Fruit fly (Drosophila melanogaster) Kc167 (cell line): ENCODE results near the gene CG6567.

ENCODE experiments used
- Myc ChIP-seq: fragments of >200 bp; optimal IDR thresholded peaks from 2 replicates; lab custom pipeline; 2017; ENCODE audit warnings: missing external identifiers
- Sin3A ChIP-seq: fragments of >200 bp; optimal IDR thresholded peaks from 2 replicates; lab custom pipeline; 2018; ENCODE audit warnings: missing external identifiers
- h ChIP-seq: fragments of >200 bp; optimal IDR thresholded peaks from 3 replicates; lab custom pipeline; 2018; ENCODE audit warnings: missing external identifiers
- insv ChIP-seq: fragments of >200 bp; optimal IDR thresholded peaks from 3 replicates; lab custom pipeline; 2018; ENCODE audit warnings: missing external identifiers
- psq ChIP-seq: fragments of >200 bp; optimal IDR thresholded peaks from 2 replicates; lab custom pipeline; 2017; ENCODE audit warnings: missing external identifiers
- ttk ChIP-seq: sonication (Bioruptor generic); optimal IDR thresholded peaks from 2 replicates; lab custom pipeline; 2017; ENCODE audit warnings: missing external identifiers

The CG6567 gene

DNA sequence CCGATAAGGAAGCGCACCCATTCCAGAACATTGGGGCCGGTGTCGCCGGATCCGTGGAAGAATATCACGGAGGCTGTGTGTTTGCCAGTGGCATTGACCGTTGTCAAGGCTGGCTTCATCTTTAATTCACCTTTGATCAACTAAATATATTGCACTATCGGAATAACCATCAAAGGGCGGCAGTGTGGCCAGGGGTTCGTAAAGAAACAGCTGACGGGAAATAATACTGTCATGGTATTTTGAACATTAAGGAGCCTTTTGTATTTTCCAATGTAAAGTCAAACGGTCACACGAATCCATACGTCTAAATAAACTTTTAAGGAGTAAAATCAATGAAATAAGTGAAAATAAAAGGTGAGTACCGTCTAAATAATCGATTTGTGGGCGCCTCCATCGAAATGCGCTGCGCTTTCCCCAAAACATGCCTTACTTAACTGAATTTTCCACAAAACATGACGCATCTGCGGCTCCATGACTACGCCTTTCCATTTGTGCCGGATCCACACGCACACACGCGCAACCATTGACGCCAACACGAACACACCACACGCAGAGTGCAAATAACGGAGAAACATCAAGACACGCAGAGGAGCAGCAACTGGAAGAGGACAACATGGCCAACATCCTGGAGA lies at the start of gene CG6567, which contains the start of gene CG4511:
Gene CG6567 (minus strand): TSS at position 209 of the 632 bp plus-strand sequence.
Gene CG4511 (plus strand): TSS at position 259 of the 632 bp plus-strand sequence.
- no peak for TF ChIP-seq insv (lab: Kevin White, UChicago)
- no peak for TF ChIP-seq psq
- TF ChIP-seq h (lab: Kevin White, UChicago) = no peak
- TF ChIP-seq ttk (lab: Kevin White, UChicago) = no peak
- no peak for TF ChIP-seq Sin3A (lab: Kevin White, UChicago)

DNA sequence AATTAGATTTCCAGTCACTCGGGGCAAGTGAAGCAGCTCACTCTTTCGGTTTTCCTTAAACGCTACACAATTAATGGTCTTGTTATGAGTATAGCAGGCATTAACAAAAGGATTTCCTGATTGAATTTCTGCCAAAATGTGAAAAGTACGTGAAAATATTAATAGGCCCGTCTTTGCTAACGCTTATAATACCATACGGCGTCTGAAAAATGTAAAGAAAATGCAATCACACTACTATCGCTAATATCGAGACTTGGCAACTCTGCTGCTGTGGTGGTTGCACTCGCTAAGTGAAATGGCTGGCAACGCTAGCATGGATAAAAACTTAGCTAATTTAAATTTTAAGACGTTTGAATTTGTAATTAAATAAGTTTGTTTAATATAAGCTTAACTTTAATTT lies 39.1 kb upstream of the CG6567 start, which contains the start of gene CG6621:
Gene CG6621 (minus strand): TSS at position 205 of the 400 bp plus-strand sequence.
- TF ChIP-seq ttk (lab: Kevin White, UChicago) (no peak), Myc (no peak), Sin3A (lab: Kevin White, UChicago) (no peak), h (lab: Kevin White, UChicago) (no peak), insv (lab: Kevin White, UChicago) (no peak), psq (no peak)

DNA sequence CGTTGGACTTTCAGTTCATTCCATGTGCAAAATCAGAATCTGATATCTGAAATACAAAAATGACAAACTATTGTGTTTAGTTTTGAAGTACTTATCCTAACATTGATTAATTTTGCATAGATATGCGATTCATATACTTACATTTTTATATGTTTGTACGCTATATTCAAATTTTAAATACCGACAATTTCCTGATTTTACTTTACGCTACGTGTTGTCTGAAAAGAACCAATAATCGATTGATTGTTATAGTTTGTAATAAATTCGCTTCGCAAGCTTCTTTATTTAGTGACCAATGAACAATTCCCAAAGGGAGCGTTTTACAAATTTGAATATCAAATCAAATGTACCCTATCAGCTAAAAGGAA lies 35.3 kb upstream of the CG6567 start, which contains the start of gene Ak3:
Gene Ak3 (minus strand): TSS at position 69 of the 368 bp plus-strand sequence.
- no peak for TF ChIP-seq Sin3A (lab: Kevin White, UChicago)
- TF ChIP-seq Myc = no peak
- no peak for TF ChIP-seq h (lab: Kevin White, UChicago)
- TF ChIP-seq insv (lab: Kevin White, UChicago) = no peak
- TF ChIP-seq ttk (lab: Kevin White, UChicago) = no peak

DNA sequence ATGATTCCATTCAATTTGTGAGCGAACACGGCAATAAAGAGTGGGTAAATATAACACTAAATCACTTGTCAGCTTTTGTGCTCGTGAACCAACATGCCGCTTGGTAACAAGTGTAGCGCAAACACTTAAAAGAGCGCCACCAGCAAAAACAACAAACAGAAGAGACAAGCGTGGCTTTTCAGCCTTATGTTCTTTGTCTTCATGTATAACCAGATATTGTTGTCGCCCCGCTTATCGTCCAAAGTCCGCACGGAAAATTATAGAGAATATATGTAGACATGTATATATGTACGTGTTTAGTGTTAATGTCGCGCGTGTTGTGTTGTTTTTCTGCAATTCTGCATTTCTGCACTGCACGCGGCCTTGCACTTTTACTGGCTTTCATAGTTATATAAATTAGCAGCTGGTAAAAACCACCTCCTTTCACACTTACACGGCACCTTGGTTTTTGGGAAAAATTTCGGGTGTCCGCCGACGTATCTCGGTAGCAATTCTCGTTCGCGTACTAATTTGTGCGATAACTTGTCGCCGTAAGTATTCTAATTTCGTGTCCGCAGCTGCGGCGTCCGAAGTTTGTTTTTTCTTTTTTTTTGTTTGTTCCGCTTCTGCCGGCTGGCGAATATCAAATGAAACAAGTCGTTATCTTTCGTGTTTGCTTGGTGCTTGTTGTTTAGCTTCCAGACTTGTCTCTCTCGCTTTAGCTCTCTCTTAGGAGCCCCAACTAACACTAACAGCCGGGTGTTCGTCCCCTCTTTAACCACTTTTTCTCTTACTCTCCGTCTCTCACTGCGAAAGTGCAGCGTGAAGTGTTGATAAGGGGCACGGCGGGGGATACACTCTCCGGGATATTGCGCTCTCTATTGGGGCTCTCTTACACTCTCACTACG lies 34.6 kb upstream of the CG6567 start:
- TF ChIP-seq insv (lab: Kevin White, UChicago) = no peak
- TF ChIP-seq Sin3A (lab: Kevin White, UChicago) = no peak
- no peak for TF ChIP-seq h (lab: Kevin White, UChicago)
- TF ChIP-seq ttk (lab: Kevin White, UChicago) = no peak
- TF ChIP-seq Myc = no peak

DNA sequence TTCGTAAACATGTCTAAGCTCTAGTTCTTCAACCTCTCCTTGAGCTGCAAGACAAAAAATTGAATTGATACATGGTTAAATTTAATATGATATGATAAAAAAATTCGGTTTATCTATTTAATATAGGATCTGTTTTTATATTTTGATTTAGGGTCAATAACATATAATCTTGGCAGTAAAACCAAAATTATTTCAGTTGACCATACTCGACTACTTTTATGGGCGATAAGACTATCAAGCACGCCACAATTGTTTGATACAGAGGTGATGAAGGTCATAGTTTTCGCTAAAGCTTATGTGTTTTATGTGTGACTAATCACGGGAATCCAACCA lies 34.0 kb upstream of the CG6567 start:
- TF ChIP-seq Myc (no peak), insv (lab: Kevin White, UChicago) (no peak), psq (no peak), Sin3A (lab: Kevin White, UChicago) (no peak), ttk (lab: Kevin White, UChicago) (no peak), h (lab: Kevin White, UChicago) (no peak)

DNA sequence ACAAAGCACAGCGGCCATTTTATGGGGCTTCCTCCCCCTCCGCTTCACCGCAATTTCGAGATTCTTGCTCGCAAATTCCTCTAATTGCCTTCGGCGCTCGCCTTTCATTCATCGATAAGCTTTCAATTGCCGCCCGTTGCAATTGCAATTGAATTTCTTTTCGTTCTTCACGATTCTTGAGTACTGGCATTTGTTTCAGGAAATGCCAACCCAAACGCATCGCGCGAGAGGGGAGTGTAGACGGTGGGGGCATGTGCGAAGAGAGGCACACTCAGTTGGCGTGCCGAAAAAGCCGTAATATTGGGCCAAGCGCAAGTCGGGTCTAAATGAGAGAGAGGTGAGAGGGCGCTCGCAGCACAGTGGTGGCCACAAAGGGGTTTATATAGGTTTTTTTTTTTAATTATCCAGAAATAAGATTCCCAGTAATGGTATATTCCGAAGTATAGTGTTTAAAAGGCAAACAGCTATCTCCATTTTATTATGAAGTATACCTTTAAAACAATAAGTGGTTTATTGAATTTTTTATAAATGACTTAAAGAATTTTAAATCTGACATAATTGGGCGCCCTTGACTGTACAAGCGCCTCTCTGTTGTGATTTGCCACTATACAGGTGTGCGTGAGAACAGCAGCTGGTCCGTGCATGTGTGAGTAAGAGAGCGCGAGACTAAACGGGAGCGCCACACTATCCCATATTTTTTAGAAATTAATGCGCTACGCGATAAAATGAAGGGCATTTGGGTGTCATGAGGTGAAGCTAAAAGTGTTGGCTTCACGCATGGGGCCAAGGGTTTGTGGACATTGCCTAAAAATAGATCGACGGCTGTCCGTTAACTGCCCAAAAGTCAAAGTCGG lies 32.4 kb upstream of the CG6567 start:
- TF ChIP-seq Myc = no peak
- no peak for TF ChIP-seq h (lab: Kevin White, UChicago)
- TF ChIP-seq psq = no peak
- TF ChIP-seq insv (lab: Kevin White, UChicago) = no peak
- TF ChIP-seq Sin3A (lab: Kevin White, UChicago) = no peak
- no peak for TF ChIP-seq ttk (lab: Kevin White, UChicago)

DNA sequence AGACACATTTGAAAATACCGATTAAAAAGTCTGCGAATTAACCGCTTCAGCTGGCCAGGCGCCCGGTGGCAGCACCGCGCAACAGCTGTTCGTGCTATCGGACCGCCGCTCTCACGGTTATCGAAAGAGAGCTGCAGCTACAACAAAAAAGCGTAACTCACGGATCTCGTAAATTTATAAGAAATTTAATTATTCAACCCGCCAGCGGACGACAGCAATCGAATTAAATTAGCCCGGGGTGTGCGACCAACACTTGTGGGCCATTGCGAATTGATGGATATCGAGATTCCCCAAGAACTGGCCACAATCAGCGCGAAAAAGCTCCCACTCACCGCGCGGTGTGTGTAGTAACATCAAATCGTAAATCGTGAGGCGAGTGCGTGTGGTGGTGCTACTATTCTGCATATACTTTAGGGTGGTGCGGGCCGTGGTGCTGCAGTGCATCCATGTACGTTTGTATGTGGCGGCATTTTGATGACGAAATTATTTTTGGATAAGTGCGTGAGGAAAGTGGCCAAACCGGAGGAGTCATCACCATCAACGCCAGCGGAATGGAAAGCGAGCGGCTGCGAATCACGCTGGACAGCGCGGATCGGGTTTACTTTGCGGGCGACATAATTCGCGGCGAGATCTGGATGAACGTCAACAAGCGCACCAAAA lies 31.3 kb upstream of the CG6567 start, which contains the start of gene Leash:
Gene Leash (plus strand): TSS at position 119 of the 660 bp plus-strand sequence.
- TF ChIP-seq ttk (lab: Kevin White, UChicago) (no peak), Myc (no peak), Sin3A (lab: Kevin White, UChicago) (no peak), h (lab: Kevin White, UChicago) (no peak), psq (no peak), insv (lab: Kevin White, UChicago) (no peak)

DNA sequence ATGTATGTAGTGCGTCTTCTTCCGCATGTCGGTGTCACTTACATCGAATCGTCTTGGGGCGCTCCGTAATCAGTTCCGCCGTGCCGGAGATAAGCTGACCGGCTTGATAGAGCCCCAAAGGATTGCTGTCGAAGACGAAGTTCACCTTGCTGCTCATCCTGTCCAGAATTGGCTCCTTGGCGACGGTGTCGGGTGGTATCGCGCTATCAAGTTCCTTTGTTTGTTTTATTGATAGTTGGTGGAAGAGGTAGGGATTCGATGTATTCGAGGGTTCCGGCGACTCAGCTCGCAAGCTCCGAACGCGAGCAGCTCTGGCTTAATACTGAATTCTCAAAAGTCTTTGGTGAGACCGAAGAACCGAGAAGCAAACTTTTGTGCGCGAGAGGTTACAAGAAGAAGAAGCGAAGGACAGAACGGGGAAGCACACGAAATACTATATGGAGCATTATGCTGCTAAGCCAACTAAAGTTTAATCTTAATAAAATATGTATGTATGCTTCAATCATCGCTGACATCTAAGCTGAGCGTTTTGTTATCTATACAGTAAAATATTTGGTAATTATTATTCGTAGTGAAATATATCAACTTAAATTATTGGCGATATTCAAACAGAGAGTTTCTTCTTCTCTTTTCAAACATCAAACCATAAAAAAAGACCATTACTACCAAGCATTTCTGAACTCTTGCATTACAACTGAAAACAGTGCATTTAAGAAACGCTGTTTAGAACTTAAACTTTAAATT lies 30.6 kb upstream of the CG6567 start, which contains the start of gene CG14696:
Gene CG14696 (minus strand): TSS at position 324 of the 744 bp plus-strand sequence.
- no peak for TF ChIP-seq insv (lab: Kevin White, UChicago)
- no peak for TF ChIP-seq h (lab: Kevin White, UChicago)
- TF ChIP-seq ttk (lab: Kevin White, UChicago) = no peak
- no peak for TF ChIP-seq Sin3A (lab: Kevin White, UChicago)
- TF ChIP-seq psq = no peak
- no peak for TF ChIP-seq Myc

DNA sequence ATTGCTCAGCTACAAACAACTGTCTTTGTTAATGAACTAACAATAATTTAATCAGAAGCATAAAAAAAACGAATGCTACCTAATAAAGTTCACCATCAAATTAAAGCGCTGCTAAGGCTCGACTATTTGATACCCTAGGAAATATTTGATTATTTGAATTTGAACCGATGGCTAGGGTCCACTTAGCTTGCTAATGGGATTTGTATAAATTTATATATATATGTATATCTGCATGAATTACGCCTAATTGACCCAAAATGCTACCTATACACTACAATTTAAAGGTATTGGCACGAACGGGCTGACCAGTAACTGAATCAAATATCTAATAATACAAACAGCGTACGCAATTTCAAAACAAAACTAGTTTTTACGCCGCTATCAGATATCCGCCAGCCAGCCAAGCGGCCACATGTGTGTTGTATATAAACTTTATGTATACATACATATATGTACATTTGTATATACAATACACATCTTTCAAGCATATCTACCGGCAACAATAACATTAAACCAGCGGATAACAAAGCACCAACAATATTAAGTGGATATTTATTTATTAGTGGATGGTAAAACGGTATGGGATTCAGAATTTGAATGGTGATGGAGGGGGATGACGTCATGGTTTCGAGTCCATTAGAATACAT lies 29.9 kb upstream of the CG6567 start:
- TF ChIP-seq ttk (lab: Kevin White, UChicago) (no peak), h (lab: Kevin White, UChicago) (no peak), Myc (no peak), Sin3A (lab: Kevin White, UChicago) (no peak), insv (lab: Kevin White, UChicago) (no peak), psq (no peak)
